Fruit fly (Drosophila melanogaster): ENCODE measurements around the gene CG18404.

CG18404 gene

dm6 chr3R:30293478-30294122 lies 40.6 kb downstream of the CG18404 start (continued):
- TF ChIP-seq CG17912 (GFP tag; optimal IDR thresholded peaks at IDR 0.05) (no peak), sug (tag; optimal IDR thresholded peaks at IDR 0.05) (no peak), Hr3 (GFP tag; optimal IDR thresholded peaks at IDR 0.05) (no peak), schlank (tag; optimal IDR thresholded peaks at IDR 0.05) (no peak), vfl (GFP tag; optimal IDR thresholded peaks at IDR 0.05) (no peak), CG1603 (tag; optimal IDR thresholded peaks at IDR 0.05) (no peak), CG9817 (tag; optimal IDR thresholded peaks at IDR 0.05) (no peak), CG43689 (GFP tag; IDR thresholded peaks at IDR 0.05) (no peak), CTCF (GFP tag; optimal IDR thresholded peaks at IDR 0.05) (no peak), CG11247 (GFP tag; IDR thresholded peaks at IDR 0.05) (no peak), CG9215 (GFP tag; IDR thresholded peaks at IDR 0.05) (no peak), NC2α (GFP tag; optimal IDR thresholded peaks at IDR 0.05) (no peak), Hey (tag; optimal IDR thresholded peaks at IDR 0.05) (no peak), hkb (optimal IDR thresholded peaks at IDR 0.05) (no peak), hkb (GFP tag; IDR thresholded peaks at IDR 0.05) (0 out of 2 replicates have a peak, but pooled peaks have one; percentile 28), bcd (GFP tag; optimal IDR thresholded peaks at IDR 0.05) (no peak), h (optimal IDR thresholded peaks at IDR 0.05) (no peak), CG11398 (GFP tag; optimal IDR thresholded peaks at IDR 0.05) (no peak), tll (GFP tag; optimal IDR thresholded peaks at IDR 0.05) (no peak), CG18262 (tag; optimal IDR thresholded peaks at IDR 0.05) (peak; percentile 10), ranshi (GFP tag; IDR thresholded peaks at IDR 0.05) (no peak), dysf (GFP tag; IDR thresholded peaks at IDR 0.05) (0 out of 3 replicates have a peak, but pooled peaks have one; percentile 27), CHES-1-like (GFP tag; optimal IDR thresholded peaks at IDR 0.05) (no peak), so (GFP tag; IDR thresholded peaks at IDR 0.05) (no peak), Lpt (GFP tag; optimal IDR thresholded peaks at IDR 0.05) (no peak), al (GFP tag; IDR thresholded peaks at IDR 0.05) (no peak), B-H2 (GFP tag; optimal IDR thresholded peaks at IDR 0.05) (no peak), Med (GFP tag) (no peak), CG3163 (GFP tag; optimal IDR thresholded peaks at IDR 0.05) (no peak), Drgx (GFP tag; IDR thresholded peaks at IDR 0.05) (peak; percentile 95), CG7271 (tag; optimal IDR thresholded peaks at IDR 0.05) (no peak), gce (GFP tag; IDR thresholded peaks at IDR 0.05) (no peak), CG5953 (GFP tag; IDR thresholded peaks at IDR 0.05) (no peak), CG10565 (GFP tag; optimal IDR thresholded peaks at IDR 0.05) (no peak), Six4 (GFP tag; optimal IDR thresholded peaks at IDR 0.05) (no peak), CG7839 (tag; optimal IDR thresholded peaks at IDR 0.05) (peak; percentile 27), ci (GFP tag; IDR thresholded peaks at IDR 0.05) (no peak), CG3407 (GFP tag; optimal IDR thresholded peaks at IDR 0.05) (no peak), knrl (GFP tag; IDR thresholded peaks at IDR 0.05; ENCODE audit: partially characterized antibody) (no peak), CG7357 (GFP tag; IDR thresholded peaks at IDR 0.05) (0 out of 3 replicates have a peak, but pooled peaks have one; percentile 22), CG6791 (GFP tag; IDR thresholded peaks at IDR 0.05; ENCODE audit: partially characterized antibody) (no peak), Rx (GFP tag; IDR thresholded peaks at IDR 0.05) (no peak), CG7963 (GFP tag; IDR thresholded peaks at IDR 0.05; ENCODE audit: partially characterized antibody) (no peak), shn (GFP tag; optimal IDR thresholded peaks at IDR 0.05) (no peak), dmrt99B (tag; optimal IDR thresholded peaks at IDR 0.05) (peak; percentile 35), Dp (GFP tag; optimal IDR thresholded peaks at IDR 0.05) (no peak), cas (GFP tag; IDR thresholded peaks at IDR 0.05) (no peak), CG4328 (GFP tag; optimal IDR thresholded peaks at IDR 0.05) (no peak), Dad (GFP tag; optimal IDR thresholded peaks at IDR 0.05) (no peak), Sox100B (GFP tag; optimal IDR thresholded peaks at IDR 0.05) (no peak), inv (GFP tag; IDR thresholded peaks at IDR 0.05; ENCODE audit: partially characterized antibody) (no peak), Dek (tag; optimal IDR thresholded peaks at IDR 0.05) (no peak)

All from whole organism, embryonic.